Worm (Caenorhabditis elegans): Measurements from ENCODE around the gene clec-121.
"Not testable (repeated sequence)": the region's sequence is repeated elsewhere in the genome, so short reads cannot be mapped to it uniquely, and the experiment has no call there.

ce11 chrII:3142855-3143254 lies 40.7 kb downstream of the clec-121 start, which contains the start of gene sri-42:
- not testable (repeated sequence) for TF ChIP-seq dmd-4 (tag; optimal IDR thresholded peaks at IDR 0.05); unc-62 (GFP tag; optimal IDR thresholded peaks at IDR 0.05); nhr-11 (tag; optimal IDR thresholded peaks at IDR 0.05); ceh-16 (tag; optimal IDR thresholded peaks at IDR 0.05); ztf-4 (tag; optimal IDR thresholded peaks at IDR 0.05); nhr-12 (tag; optimal IDR thresholded peaks at IDR 0.05); egl-27 (tag; optimal IDR thresholded peaks at IDR 0.05); nhr-237 (tag; optimal IDR thresholded peaks at IDR 0.05); R02D3.7 (tag; optimal IDR thresholded peaks at IDR 0.05); ama-1 (optimal IDR thresholded peaks at IDR 0.05); lsy-2 (tag; optimal IDR thresholded peaks at IDR 0.05); ceh-82 (tag; optimal IDR thresholded peaks at IDR 0.05)

Data from whole organism, L2 larva.